Worm (Caenorhabditis elegans) whole organism, L1 larva: ENCODE measurements around the gene T19C3.5.

ENCODE experiments used
- Y116A8C.19 ChIP-seq: sonication (generic microtip); optimal IDR thresholded peaks from 2 replicates; lab custom pipeline; 2016; ENCODE audit warnings: missing compliant biosample characterization, missing genetic modification characterization, borderline replicate concordance
- ceh-82 ChIP-seq, 3 experiments: fragments of 150-350 bp in 1 of 3; sonication (generic microtip) in 2 of 3; optimal IDR thresholded peaks; 2 replicates each; lab custom pipeline; 2014 to 2017; ENCODE audit warnings: missing biosample characterization in 3 of 3, missing genetic modification characterization in 3 of 3
- ceh-88 ChIP-seq: fragments of 200-800 bp; sonication (Bioruptor generic); IDR thresholded peaks from 2 replicates; pipeline ENCODE4 v1.3.6; 2022; ENCODE audit warnings: missing genetic modification characterization, missing compliant biosample characterization
- egl-27 ChIP-seq, 2 experiments: fragments of 150-350 bp in 1 of 2; sonication (generic microtip); optimal IDR thresholded peaks; 3 replicates each; lab custom pipeline; 2017 to 2018; ENCODE audit warnings: missing biosample characterization in 2 of 2, missing genetic modification characterization in 2 of 2, missing genetic modification reagents in 2 of 2
- fkh-4 ChIP-seq: sonication (generic microtip); optimal IDR thresholded peaks from 2 replicates; lab custom pipeline; 2016; ENCODE audit warnings: missing compliant biosample characterization, missing genetic modification characterization, borderline replicate concordance
- lin-35 ChIP-seq, 2 experiments: fragments of 150-350 bp; optimal IDR thresholded peaks; 2 replicates each; lab custom pipeline; 2014; ENCODE audit warnings: missing biosample characterization in 2 of 2, missing genetic modification characterization in 2 of 2, missing genetic modification reagents in 2 of 2
- lin-39 ChIP-seq: fragments of 150-350 bp; optimal IDR thresholded peaks from 2 replicates; lab custom pipeline; 2014; ENCODE audit warnings: missing biosample characterization, missing genetic modification reagents, missing genetic modification characterization
- lir-3 ChIP-seq: sonication (generic microtip); optimal IDR thresholded peaks from 2 replicates; lab custom pipeline; 2016; ENCODE audit warnings: mild to moderate bottlenecking, missing genetic modification characterization, moderate library complexity, missing compliant biosample characterization; ENCODE audit not compliant: poor library complexity
- mep-1 ChIP-seq: fragments of 150-350 bp; optimal IDR thresholded peaks from 2 replicates; lab custom pipeline; 2014; ENCODE audit warnings: missing biosample characterization, missing genetic modification characterization
- nhr-28 ChIP-seq: fragments of 150-350 bp; optimal IDR thresholded peaks from 2 replicates; lab custom pipeline; 2014; ENCODE audit warnings: missing biosample characterization, missing genetic modification characterization
- rnt-1 ChIP-seq: sonication (generic microtip); optimal IDR thresholded peaks from 2 replicates; lab custom pipeline; 2016; ENCODE audit warnings: mild to moderate bottlenecking, missing genetic modification characterization, moderate library complexity, missing compliant biosample characterization
- unc-130 ChIP-seq: fragments of 150-350 bp; optimal IDR thresholded peaks from 2 replicates; lab custom pipeline; 2017; ENCODE audit warnings: missing biosample characterization, missing genetic modification characterization, inconsistent platforms

DNA sequence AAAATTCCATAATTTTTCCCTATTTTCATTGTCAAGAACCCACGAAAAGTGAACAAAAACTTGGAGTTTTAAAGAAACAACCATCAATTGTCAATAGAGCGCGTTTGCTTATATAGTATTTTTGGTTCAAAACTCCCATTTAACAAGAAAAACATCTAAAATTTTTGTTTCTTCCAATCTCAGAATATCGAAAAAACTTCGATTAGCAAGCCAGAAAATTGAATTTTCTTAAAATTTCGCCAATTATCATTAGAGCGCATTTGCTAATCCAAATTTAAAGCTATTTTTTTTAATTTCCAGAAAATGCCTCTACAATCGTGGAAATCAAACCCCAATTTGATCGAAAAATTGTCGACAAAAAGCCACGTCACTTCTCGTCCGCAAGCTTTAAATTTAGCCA, 18.7 kb upstream of the T19C3.5 start, which contains the start of gene orai-1:
- TF ChIP-seq egl-27 (tag; optimal IDR thresholded peaks at IDR 0.05; lab: Kevin White, UChicago) (no peak), mep-1 (tag; lab: Kevin White, UChicago) (no peak), fkh-4 (tag; lab: Kevin White, UChicago) (no peak), Y116A8C.19 (tag; lab: Kevin White, UChicago) (no peak), ceh-88 (GFP tag; lab: Robert Waterston, UW) (no peak), ceh-82 (tag; optimal IDR thresholded peaks at IDR 0.05; lab: Kevin White, UChicago) (no peak), lin-39 (tag; lab: Kevin White, UChicago) (no peak), lin-35 (GFP tag; optimal IDR thresholded peaks at IDR 0.05; lab: Kevin White, UChicago) (no peak), nhr-28 (tag; lab: Kevin White, UChicago) (no peak), lir-3 (tag; lab: Kevin White, UChicago) (no peak), unc-130 (tag; lab: Kevin White, UChicago) (no peak), rnt-1 (tag; lab: Kevin White, UChicago) (no peak)
